Fruit fly (Drosophila melanogaster) whole organism, embryonic: ENCODE results near the gene Muc91C.
A peak's percentile ranks its signal among the peaks of the same experiment; 100 is the strongest.

Experiments used
- Aef1 ChIP-seq: fragments of 200-800 bp; sonication (Bioruptor generic); IDR thresholded peaks from 3 replicates; pipeline ENCODE4 v1.3.6; 2022; ENCODE audit warnings: missing biosample characterization, missing genetic modification characterization
- Bgb ChIP-seq: fragments of 200-800 bp; sonication (Bioruptor generic); IDR thresholded peaks from 2 replicates; pipeline ENCODE4 v1.3.6; 2022; ENCODE audit warnings: missing biosample characterization, missing genetic modification characterization; ENCODE audit not compliant: partially characterized antibody
- C15 ChIP-seq: fragments of 200-800 bp; sonication (Bioruptor generic); IDR thresholded peaks from 3 replicates; pipeline ENCODE4 v1.3.6; 2022; ENCODE audit warnings: missing biosample characterization, missing genetic modification characterization
- CG11723 ChIP-seq: fragments of 200-800 bp; sonication (Bioruptor generic); optimal IDR thresholded peaks from 2 replicates; lab custom pipeline; 2017; ENCODE audit warnings: missing biosample characterization, mild to moderate bottlenecking, missing genetic modification characterization
- CG12391 ChIP-seq: fragments of 200-800 bp; sonication (Bioruptor generic); optimal IDR thresholded peaks from 3 replicates; lab custom pipeline; 2018; ENCODE audit warnings: missing biosample characterization, mild to moderate bottlenecking, missing genetic modification characterization, moderate library complexity
- CG14441 ChIP-seq: fragments of 200-800 bp; sonication (Bioruptor generic); IDR thresholded peaks from 2 replicates; pipeline ENCODE4 v1.3.6; 2022; ENCODE audit warnings: missing biosample characterization, missing genetic modification characterization
- CG17359 ChIP-seq: fragments of 200-800 bp; sonication (Bioruptor generic); optimal IDR thresholded peaks from 3 replicates; lab custom pipeline; 2018; ENCODE audit warnings: missing biosample characterization, mild to moderate bottlenecking, missing genetic modification characterization, moderate library complexity
- CG18011 ChIP-seq: fragments of 200-800 bp; sonication (Bioruptor generic); optimal IDR thresholded peaks from 2 replicates; lab custom pipeline; 2017; ENCODE audit warnings: missing biosample characterization, missing genetic modification characterization, mild to moderate bottlenecking, moderate library complexity, missing genotype
- CG2678 ChIP-seq: fragments of 200-800 bp; sonication (Bioruptor generic); optimal IDR thresholded peaks from 3 replicates; lab custom pipeline; 2019; ENCODE audit warnings: missing biosample characterization, mild to moderate bottlenecking, missing genetic modification characterization, moderate library complexity
- CG4424 ChIP-seq: fragments of 200-800 bp; sonication (Bioruptor generic); optimal IDR thresholded peaks from 3 replicates; lab custom pipeline; 2016; ENCODE audit warnings: missing biosample characterization, missing genetic modification characterization
- CG4617 ChIP-seq: fragments of 200-800 bp; sonication (Bioruptor generic); optimal IDR thresholded peaks from 3 replicates; lab custom pipeline; 2016; ENCODE audit warnings: missing biosample characterization, missing genetic modification characterization, borderline replicate concordance
- CG5245 ChIP-seq: fragments of 200-800 bp; sonication (Bioruptor generic); optimal IDR thresholded peaks from 3 replicates; lab custom pipeline; 2016; ENCODE audit warnings: missing biosample characterization, missing genetic modification characterization
- CG6254 ChIP-seq: fragments of 200-800 bp; sonication (Bioruptor generic); optimal IDR thresholded peaks from 3 replicates; lab custom pipeline; 2017; ENCODE audit warnings: mild to moderate bottlenecking, missing biosample characterization, missing genetic modification reagents, missing genetic modification characterization
- CG8359 ChIP-seq: fragments of 200-800 bp; sonication (Bioruptor generic); optimal IDR thresholded peaks from 2 replicates; lab custom pipeline; 2017; ENCODE audit warnings: missing biosample characterization, mild to moderate bottlenecking, missing genetic modification characterization, borderline replicate concordance
- CG8765 ChIP-seq: fragments of 200-800 bp; sonication (Bioruptor generic); IDR thresholded peaks from 2 replicates; pipeline ENCODE4 v1.3.6; 2022; ENCODE audit warnings: missing biosample characterization, missing genetic modification characterization
- CG9215 ChIP-seq: fragments of 200-800 bp; sonication (Bioruptor generic); IDR thresholded peaks from 2 replicates; pipeline ENCODE4 v1.3.6; 2022; ENCODE audit warnings: missing biosample characterization, missing genetic modification characterization
- CG9437 ChIP-seq: fragments of 200-800 bp; sonication (Bioruptor generic); optimal IDR thresholded peaks from 2 replicates; lab custom pipeline; 2018; ENCODE audit warnings: missing biosample characterization, mild to moderate bottlenecking, missing genetic modification characterization
- CG9727 ChIP-seq: fragments of 200-800 bp; sonication (Bioruptor generic); optimal IDR thresholded peaks from 3 replicates; lab custom pipeline; 2017; ENCODE audit warnings: missing biosample characterization, mild to moderate bottlenecking, missing genetic modification characterization
- CG9876 ChIP-seq: fragments of 200-800 bp; sonication (Bioruptor generic); optimal IDR thresholded peaks from 2 replicates; lab custom pipeline; 2016; ENCODE audit warnings: missing biosample characterization, missing genetic modification characterization
- Dek ChIP-seq: fragments of 200-800 bp; sonication (Bioruptor generic); optimal IDR thresholded peaks from 3 replicates; lab custom pipeline; 2019; ENCODE audit warnings: missing biosample characterization, mild to moderate bottlenecking, missing genetic modification characterization, moderate library complexity
- Dll ChIP-seq: fragments of 200-800 bp; sonication (Bioruptor generic); IDR thresholded peaks from 4 replicates; pipeline ENCODE4 v1.3.6; 2022; ENCODE audit warnings: missing biosample characterization, missing genetic modification characterization; ENCODE audit not compliant: partially characterized antibody
- ERR ChIP-seq: fragments of 200-800 bp; sonication (Bioruptor generic); optimal IDR thresholded peaks from 2 replicates; lab custom pipeline; 2016; ENCODE audit warnings: missing biosample characterization, missing genetic modification characterization
- Eip74EF ChIP-seq, 2 experiments: fragments of 200-800 bp in 1 of 2; fragments of >200 bp in 1 of 2; sonication (Bioruptor generic) in 1 of 2; optimal IDR thresholded peaks; 2 replicates each; lab custom pipeline; 2017 to 2019; ENCODE audit warnings: missing biosample characterization in 2 of 2, missing genetic modification characterization in 2 of 2, mild to moderate bottlenecking in 1 of 2, moderate library complexity in 1 of 2
- Gug ChIP-seq: fragments of 200-800 bp; sonication (Bioruptor generic); IDR thresholded peaks from 4 replicates; pipeline ENCODE4 v1.3.6; 2022; ENCODE audit warnings: missing biosample characterization, missing genetic modification characterization
- HHEX ChIP-seq: fragments of 200-800 bp; sonication (Bioruptor generic); optimal IDR thresholded peaks from 3 replicates; lab custom pipeline; 2017; ENCODE audit warnings: missing biosample characterization, mild to moderate bottlenecking, missing genetic modification characterization, missing genetic modification reagents
- HLHmδ ChIP-seq: fragments of 200-800 bp; sonication (Bioruptor generic); optimal IDR thresholded peaks from 2 replicates; lab custom pipeline; 2018; ENCODE audit warnings: missing biosample characterization, mild to moderate bottlenecking, missing genetic modification characterization, moderate library complexity
- Hmr ChIP-seq: fragments of 200-800 bp; sonication (Bioruptor generic); optimal IDR thresholded peaks from 3 replicates; lab custom pipeline; 2017; ENCODE audit warnings: mild to moderate bottlenecking, missing biosample characterization, missing genetic modification reagents, missing genetic modification characterization
- Hr78 ChIP-seq, 2 experiments: fragments of 200-800 bp in 1 of 2; fragments of >200 bp in 1 of 2; sonication (Bioruptor generic) in 1 of 2; optimal IDR thresholded peaks; 2 replicates each; lab custom pipeline; 2017 to 2019; ENCODE audit warnings: missing biosample characterization in 2 of 2, missing genetic modification characterization in 2 of 2, mild to moderate bottlenecking in 1 of 2, moderate library complexity in 1 of 2
- Lpt ChIP-seq: fragments of >200 bp; optimal IDR thresholded peaks from 2 replicates; lab custom pipeline; 2018; ENCODE audit warnings: missing biosample characterization, missing genetic modification characterization
- Mad ChIP-seq: fragments of 200-800 bp; sonication (Bioruptor generic); optimal IDR thresholded peaks from 2 replicates; lab custom pipeline; 2016; ENCODE audit warnings: missing biosample characterization, missing genetic modification characterization
- NC2α ChIP-seq: fragments of 200-800 bp; sonication (Bioruptor generic); optimal IDR thresholded peaks from 2 replicates; lab custom pipeline; 2016; ENCODE audit warnings: missing biosample characterization, missing genetic modification characterization
- Rx ChIP-seq: fragments of 200-800 bp; sonication (Bioruptor generic); IDR thresholded peaks from 2 replicates; pipeline ENCODE4 v1.3.6; 2022; ENCODE audit warnings: missing biosample characterization, missing genetic modification characterization
- Sry-δ ChIP-seq: fragments of 200-800 bp; sonication (Bioruptor generic); optimal IDR thresholded peaks from 2 replicates; lab custom pipeline; 2016; ENCODE audit warnings: missing biosample characterization, missing genetic modification characterization
- TFAM ChIP-seq: fragments of 200-800 bp; sonication (Bioruptor generic); optimal IDR thresholded peaks from 2 replicates; lab custom pipeline; 2017; ENCODE audit warnings: missing biosample characterization, missing genetic modification characterization, inconsistent platforms
- bowl ChIP-seq: fragments of 200-800 bp; sonication (Bioruptor generic); IDR thresholded peaks from 2 replicates; pipeline ENCODE4 v1.3.6; 2022; ENCODE audit warnings: missing biosample characterization, missing genetic modification characterization
- cas ChIP-seq: fragments of 200-800 bp; sonication (Bioruptor generic); IDR thresholded peaks from 2 replicates; pipeline ENCODE4 v1.3.6; 2022; ENCODE audit warnings: missing biosample characterization, missing genetic modification characterization
- chm ChIP-seq: fragments of 200-800 bp; sonication (Bioruptor generic); IDR thresholded peaks from 2 replicates; pipeline ENCODE4 v1.3.6; 2022; ENCODE audit warnings: missing biosample characterization, missing genetic modification characterization
- dmrt11E ChIP-seq: fragments of 200-800 bp; sonication (Bioruptor generic); optimal IDR thresholded peaks from 3 replicates; lab custom pipeline; 2018; ENCODE audit warnings: missing biosample characterization, mild to moderate bottlenecking, missing genetic modification characterization, moderate library complexity
- gfzf ChIP-seq: fragments of 200-800 bp; sonication (Bioruptor generic); optimal IDR thresholded peaks from 2 replicates; lab custom pipeline; 2016; ENCODE audit warnings: missing biosample characterization, mild to moderate bottlenecking, missing genetic modification characterization, moderate library complexity
- gsb ChIP-seq: fragments of 200-800 bp; sonication (Bioruptor generic); IDR thresholded peaks from 2 replicates; pipeline ENCODE4 v1.3.6; 2022; ENCODE audit warnings: missing biosample characterization, missing genetic modification characterization
- ind ChIP-seq: fragments of 200-800 bp; sonication (Bioruptor generic); optimal IDR thresholded peaks from 3 replicates; lab custom pipeline; 2016; ENCODE audit warnings: missing biosample characterization, missing genetic modification characterization
- lilli ChIP-seq: fragments of 200-800 bp; sonication (Bioruptor generic); optimal IDR thresholded peaks from 3 replicates; lab custom pipeline; 2016; ENCODE audit warnings: missing biosample characterization, missing genetic modification characterization
- lmd ChIP-seq: fragments of 200-800 bp; sonication (Bioruptor generic); IDR thresholded peaks from 2 replicates; pipeline ENCODE4 v1.3.6; 2022; ENCODE audit warnings: missing biosample characterization, missing genetic modification characterization
- maf-S ChIP-seq: fragments of 200-800 bp; sonication (Bioruptor generic); optimal IDR thresholded peaks from 2 replicates; lab custom pipeline; 2016; ENCODE audit warnings: missing biosample characterization, missing genetic modification characterization
- odd ChIP-seq: fragments of 200-800 bp; sonication (Bioruptor generic); optimal IDR thresholded peaks from 2 replicates; lab custom pipeline; 2017; ENCODE audit warnings: missing biosample characterization, mild to moderate bottlenecking, missing genetic modification characterization
- sim ChIP-seq: fragments of 200-800 bp; sonication (Bioruptor generic); IDR thresholded peaks from 2 replicates; pipeline ENCODE4 v1.3.6; 2022; ENCODE audit warnings: missing biosample characterization, missing genetic modification characterization
- sqz ChIP-seq: fragments of 200-800 bp; sonication (Bioruptor generic); optimal IDR thresholded peaks from 3 replicates; lab custom pipeline; 2018; ENCODE audit warnings: missing biosample characterization, mild to moderate bottlenecking, missing genetic modification characterization
- stwl ChIP-seq: fragments of 200-800 bp; sonication (Bioruptor generic); optimal IDR thresholded peaks from 3 replicates; lab custom pipeline; 2018; ENCODE audit warnings: missing biosample characterization, mild to moderate bottlenecking, missing genetic modification characterization, moderate library complexity
- sug ChIP-seq: fragments of 200-800 bp; optimal IDR thresholded peaks from 2 replicates; lab custom pipeline; 2019; ENCODE audit warnings: missing biosample characterization, mild to moderate bottlenecking, missing genetic modification characterization, moderate library complexity
- toy ChIP-seq: fragments of 200-800 bp; sonication (Bioruptor generic); IDR thresholded peaks from 2 replicates; pipeline ENCODE4 v1.3.6; 2022; ENCODE audit warnings: missing biosample characterization, missing genetic modification characterization

The Muc91C gene

dm6 chr3R:18663525-18663924, 29.0 kb downstream of the Muc91C start, which contains the start of the genes Cpsf73 and Gos28 (continued):
- TF ChIP-seq cas (GFP tag; lab: Robert Waterston, UW) (no peak), sim (GFP tag; lab: Robert Waterston, UW) (no peak), lilli (GFP tag; lab: Kevin White, UChicago) (peak; percentile 28), lmd (GFP tag; lab: Robert Waterston, UW) (no peak), maf-S (no peak), stwl (peak; percentile 75), CG11723 (GFP tag; lab: Kevin White, UChicago) (no peak), Mad (GFP tag; lab: Kevin White, UChicago) (no peak), Sry-δ (GFP tag; lab: Kevin White, UChicago) (peak; percentile 51), Eip74EF (GFP tag; optimal IDR thresholded peaks at IDR 0.05; lab: Kevin White, UChicago) (no peak), CG18011 (GFP tag; lab: Kevin White, UChicago) (peak; percentile 15), CG2678 (tag; lab: Kevin White, UChicago) (no peak), CG4617 (GFP tag; lab: Kevin White, UChicago) (peak; percentile 92), CG9727 (GFP tag; lab: Kevin White, UChicago) (no peak), odd (GFP tag; lab: Kevin White, UChicago) (no peak), Lpt (no peak), CG8765 (no peak), Dll (GFP tag; lab: Robert Waterston, UW) (peak; percentile 60; the same call in 1 of the 4 replicates), HLHmδ (GFP tag; lab: Kevin White, UChicago) (no peak), toy (GFP tag; lab: Robert Waterston, UW) (no peak), Aef1 (GFP tag; lab: Robert Waterston, UW) (no peak), ind (no peak), CG9876 (GFP tag; lab: Kevin White, UChicago) (no peak), CG6254 (no peak), CG14441 (no peak), CG4424 (GFP tag; lab: Kevin White, UChicago) (no peak), HHEX (GFP tag; lab: Kevin White, UChicago) (no peak), CG8359 (GFP tag; lab: Kevin White, UChicago) (no peak), gfzf (GFP tag; lab: Kevin White, UChicago) (peak; percentile 91), CG9215 (GFP tag; lab: Robert Waterston, UW) (no peak), Bgb (GFP tag; lab: Robert Waterston, UW) (peak; percentile 15; the same call in 1 of the 2 replicates), bowl (GFP tag; lab: Robert Waterston, UW) (no peak), chm (GFP tag; lab: Robert Waterston, UW) (no peak), CG9437 (GFP tag; lab: Kevin White, UChicago) (no peak)

dm6 chr3R:18658945-18659642, 33.4 kb downstream of the Muc91C start, which contains the start of the genes CG31224 and CstF64:
Gene CG31224, minus strand, starts transcription at chr3R:18659309.
Gene CstF64, plus strand, starts transcription at chr3R:18659618.
- peak; percentile 89 for TF ChIP-seq Hmr (GFP tag; lab: Kevin White, UChicago)
- TF ChIP-seq Dek (tag; lab: Kevin White, UChicago): no peak
- peak; percentile 83 for TF ChIP-seq sug
- TF ChIP-seq C15 (GFP tag; lab: Robert Waterston, UW): peak; percentile 43; the same call in 1 of the 3 replicates
- peak; percentile 83 for TF ChIP-seq CG17359 (tag; lab: Kevin White, UChicago)
- TF ChIP-seq ERR (GFP tag; lab: Kevin White, UChicago): peak; percentile 85
- peak; percentile 69 for TF ChIP-seq NC2α (GFP tag; lab: Kevin White, UChicago)
- peak; percentile 74 for TF ChIP-seq Rx (GFP tag; lab: Robert Waterston, UW)
- TF ChIP-seq sqz (GFP tag; lab: Kevin White, UChicago): no peak
- no peak for TF ChIP-seq gsb (GFP tag; lab: Robert Waterston, UW)
- peak; percentile 75 for TF ChIP-seq Gug (GFP tag; lab: Robert Waterston, UW)
- TF ChIP-seq CG5245: peak; percentile 76
- TF ChIP-seq dmrt11E (tag; lab: Kevin White, UChicago): peak; percentile 74
- peak; percentile 24 for TF ChIP-seq TFAM (GFP tag; lab: Kevin White, UChicago)
- no peak for TF ChIP-seq Hr78 (GFP tag; optimal IDR thresholded peaks at IDR 0.05; lab: Kevin White, UChicago)
- TF ChIP-seq CG12391 (tag; lab: Kevin White, UChicago): peak; percentile 88
